Worm (Caenorhabditis elegans) whole organism, mixed stage, embryonic: ENCODE measurements around the gene bath-30.

ENCODE experiments used
- mep-1 ChIP-seq: fragments of 150-350 bp; optimal IDR thresholded peaks from 2 replicates; lab custom pipeline; 2017; ENCODE audit warnings: missing biosample characterization, missing genetic modification reagents, missing genetic modification characterization, inconsistent platforms
- sem-2 ChIP-seq: fragments of 200-800 bp; sonication (Bioruptor generic); optimal IDR thresholded peaks from 2 replicates; lab custom pipeline; 2018; ENCODE audit warnings: mild to moderate bottlenecking, missing genetic modification characterization, missing compliant biosample characterization
- unc-62 ChIP-seq: fragments of 150-350 bp; optimal IDR thresholded peaks from 2 replicates; lab custom pipeline; 2014; ENCODE audit warnings: missing biosample characterization, missing genetic modification reagents, missing genetic modification characterization

DNA sequence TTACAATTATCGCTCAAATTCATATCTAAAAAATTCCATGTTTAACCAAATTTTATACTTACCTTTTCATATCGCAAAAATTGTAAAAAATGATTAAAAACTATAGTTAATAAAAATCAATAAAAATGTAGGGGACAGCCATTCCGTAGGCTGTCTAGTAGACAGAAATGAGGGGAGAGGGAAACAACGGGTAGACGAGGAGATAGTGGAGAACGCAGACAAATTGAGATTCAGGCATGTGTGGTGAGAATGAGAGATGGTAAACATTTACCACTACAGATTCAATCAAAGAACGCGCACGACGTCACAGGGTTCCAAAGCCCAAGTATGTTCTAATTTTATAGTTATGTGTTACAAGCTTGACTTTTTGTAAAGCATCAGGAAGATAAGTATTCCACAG is 42.6 kb downstream of the bath-30 start:
- no peak for TF ChIP-seq mep-1 (tag; lab: Kevin White, UChicago)
- TF ChIP-seq unc-62 (GFP tag; lab: Kevin White, UChicago): no peak
- TF ChIP-seq sem-2: no peak
